Worm (Caenorhabditis elegans): ENCODE data around the gene cyc-2.2.

cyc-2.2 gene

ce11 chrV:12612118-12612517 lies at the start of gene cyc-2.2:
Gene cyc-2.2 (minus strand): TSS chrV:12612218.
- TF ChIP-seq W03F9.2 (tag; optimal IDR thresholded peaks at IDR 0.05) = no peak

ce11 chrV:12661619-12662018 lies 49.6 kb upstream of the cyc-2.2 start, which contains the start of gene W05B10.3:
Gene W05B10.3 (minus strand): TSS chrV:12661719.
- TF ChIP-seq W03F9.2 (tag; optimal IDR thresholded peaks at IDR 0.05) (no peak), dao-5 (tag; optimal IDR thresholded peaks at IDR 0.05) (no peak), him-1 (tag; optimal IDR thresholded peaks at IDR 0.05) (no peak)

ce11 chrV:12660280-12660818 lies 48.3 kb upstream of the cyc-2.2 start, which contains the start of gene his-74:
Gene his-74 (minus strand): TSS chrV:12660330.
- TF ChIP-seq W03F9.2 (tag; optimal IDR thresholded peaks at IDR 0.05) (no peak), dao-5 (tag; optimal IDR thresholded peaks at IDR 0.05) (no peak), him-1 (tag; optimal IDR thresholded peaks at IDR 0.05) (no peak)

DNA sequence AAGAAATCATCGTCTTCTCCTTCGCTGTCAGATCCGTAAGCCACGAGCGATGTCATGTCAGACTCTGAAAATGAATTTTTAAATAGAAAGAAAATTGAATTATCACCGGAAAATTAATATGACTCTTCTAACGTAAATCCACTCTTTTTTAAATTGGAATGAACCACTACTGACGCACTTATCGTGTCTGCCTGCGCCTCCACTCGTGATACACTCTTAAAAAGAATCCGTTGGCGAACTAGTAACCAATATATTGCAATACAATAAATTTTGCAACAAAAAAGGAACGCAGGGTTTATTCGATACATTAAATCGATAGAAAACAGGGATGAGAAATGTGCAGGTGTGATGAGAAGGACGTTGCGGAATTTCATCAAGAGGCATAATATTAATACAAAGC lies 47.4 kb upstream of the cyc-2.2 start, which contains the start of gene ccch-3:
ccch-3 (minus strand) TSS at position 262 of the 400 bp plus-strand sequence.
- TF ChIP-seq W03F9.2 (tag; optimal IDR thresholded peaks at IDR 0.05) (peak; percentile 54), him-1 (tag; optimal IDR thresholded peaks at IDR 0.05) (no peak), dao-5 (tag; optimal IDR thresholded peaks at IDR 0.05) (no peak)

- no peak for TF ChIP-seq dao-5 (tag; optimal IDR thresholded peaks at IDR 0.05)
- TF ChIP-seq him-1 (tag; optimal IDR thresholded peaks at IDR 0.05) = no peak
- TF ChIP-seq W03F9.2 (tag; optimal IDR thresholded peaks at IDR 0.05) = no peak
Measured at ce11 chrV:12658142-12658541, 46.1 kb upstream of the cyc-2.2 start, which contains the start of gene W05B10.6. Gene W05B10.6 (minus strand): TSS chrV:12658242.

ce11 chrV:12649636-12650035 lies 37.6 kb upstream of the cyc-2.2 start, which contains the start of gene lin-25:
Gene lin-25 (plus strand): TSS chrV:12649925.
- TF ChIP-seq him-1 (tag; optimal IDR thresholded peaks at IDR 0.05) (no peak), dao-5 (tag; optimal IDR thresholded peaks at IDR 0.05) (no peak), W03F9.2 (tag; optimal IDR thresholded peaks at IDR 0.05) (peak; percentile 50)

- no peak for TF ChIP-seq dao-5 (tag; optimal IDR thresholded peaks at IDR 0.05)
- TF ChIP-seq W03F9.2 (tag; optimal IDR thresholded peaks at IDR 0.05) = no peak
- TF ChIP-seq him-1 (tag; optimal IDR thresholded peaks at IDR 0.05) = no peak
Measured at ce11 chrV:12649213-12649612, 37.2 kb upstream of the cyc-2.2 start, which contains the start of gene gpa-9. Gene gpa-9 (minus strand): TSS chrV:12649313.

ce11 chrV:12644500-12644899 lies 32.5 kb upstream of the cyc-2.2 start, which contains the start of gene F56H9.8:
Gene F56H9.8 (plus strand): TSS chrV:12644800.
- no peak for TF ChIP-seq dao-5 (tag; optimal IDR thresholded peaks at IDR 0.05)
- TF ChIP-seq him-1 (tag; optimal IDR thresholded peaks at IDR 0.05) = no peak
- no peak for TF ChIP-seq W03F9.2 (tag; optimal IDR thresholded peaks at IDR 0.05)

DNA sequence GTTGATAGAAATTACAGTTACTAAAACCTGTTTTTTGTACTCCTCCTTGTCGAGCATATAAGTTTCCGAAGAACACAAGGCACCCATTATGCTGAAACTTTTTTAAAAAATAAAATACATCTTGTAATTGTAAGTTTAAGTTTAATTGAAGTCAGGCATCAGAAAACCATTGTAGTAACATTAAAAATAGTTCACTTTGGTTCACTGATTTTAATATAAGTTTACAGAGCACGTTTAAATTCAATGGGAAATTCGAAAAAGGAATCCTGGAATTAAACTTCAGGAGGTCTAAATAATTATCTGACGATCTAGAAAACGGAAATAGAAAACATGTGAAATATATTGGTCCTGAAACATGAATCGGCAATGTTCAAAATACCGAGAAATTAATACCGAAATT lies 28.4 kb upstream of the cyc-2.2 start, which contains the start of gene gpa-8:
gpa-8 (minus strand) TSS at position 101 of the 400 bp plus-strand sequence.
- TF ChIP-seq W03F9.2 (tag; optimal IDR thresholded peaks at IDR 0.05) = no peak
- TF ChIP-seq him-1 (tag; optimal IDR thresholded peaks at IDR 0.05) = no peak
- no peak for TF ChIP-seq dao-5 (tag; optimal IDR thresholded peaks at IDR 0.05)

DNA sequence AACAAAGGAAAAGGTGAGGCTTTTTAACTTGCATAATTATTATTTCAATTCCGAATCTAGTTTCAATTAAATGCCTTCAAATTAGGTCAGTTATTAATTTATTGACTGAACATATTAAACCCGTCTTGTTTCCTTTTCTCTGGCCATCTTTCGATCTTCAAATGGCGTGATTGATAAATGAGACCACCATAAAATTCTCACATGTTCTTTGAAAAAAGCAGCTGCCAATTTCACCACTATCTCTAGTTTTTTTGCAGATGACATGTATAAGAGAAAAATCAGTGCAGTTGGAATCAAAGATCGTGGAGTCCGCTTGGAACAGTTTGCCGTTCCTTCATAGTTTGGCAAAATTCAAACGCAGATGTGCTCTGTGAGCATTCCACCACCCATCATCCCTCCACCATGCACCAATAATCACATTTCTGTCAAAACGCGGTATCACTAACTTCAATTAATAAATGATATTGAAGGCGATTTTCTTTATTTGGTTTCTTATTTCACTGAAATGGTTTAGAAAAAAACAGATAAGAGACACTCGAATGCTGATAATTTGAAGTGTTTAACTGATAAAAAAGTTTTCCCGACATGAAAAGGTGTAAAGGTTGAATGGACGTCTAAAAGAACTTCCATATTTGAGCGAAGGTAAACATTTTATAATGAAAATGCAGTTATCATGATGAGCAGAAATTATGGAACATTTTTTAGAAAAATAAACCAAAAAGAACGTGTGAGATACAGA lies 25.9 kb upstream of the cyc-2.2 start:
- TF ChIP-seq W03F9.2 (tag; optimal IDR thresholded peaks at IDR 0.05) = no peak
- no peak for TF ChIP-seq dao-5 (tag; optimal IDR thresholded peaks at IDR 0.05)
- no peak for TF ChIP-seq him-1 (tag; optimal IDR thresholded peaks at IDR 0.05)

DNA sequence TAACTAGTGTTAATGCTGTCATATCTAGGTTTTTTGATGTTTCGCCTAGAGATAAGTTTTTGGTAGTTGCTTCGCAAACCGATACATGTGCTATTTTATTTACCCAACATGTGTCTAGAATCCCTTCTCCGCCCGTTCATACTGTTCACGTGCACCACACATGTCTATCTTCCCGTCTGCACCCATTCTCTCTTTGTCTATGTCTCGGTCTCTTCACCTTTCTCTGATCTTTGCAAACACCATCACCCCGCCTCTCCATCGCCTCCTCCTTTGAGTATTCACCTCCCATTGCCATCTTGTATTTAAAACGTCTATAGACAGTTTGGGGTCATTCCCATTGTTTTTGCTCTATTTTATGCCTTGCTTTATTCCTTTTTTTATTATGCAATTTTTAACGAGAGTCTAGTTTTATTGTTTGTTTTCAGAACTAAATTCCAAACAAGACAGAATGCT lies 25.2 kb upstream of the cyc-2.2 start, which contains the start of gene F56H9.2:
F56H9.2 (plus strand) TSS at position 426 of the 453 bp plus-strand sequence.
- TF ChIP-seq him-1 (tag; optimal IDR thresholded peaks at IDR 0.05) = no peak
- TF ChIP-seq W03F9.2 (tag; optimal IDR thresholded peaks at IDR 0.05) = no peak
- no peak for TF ChIP-seq dao-5 (tag; optimal IDR thresholded peaks at IDR 0.05)

ce11 chrV:12636248-12636647 lies 24.2 kb upstream of the cyc-2.2 start:
- no peak for TF ChIP-seq W03F9.2 (tag; optimal IDR thresholded peaks at IDR 0.05)
- no peak for TF ChIP-seq dao-5 (tag; optimal IDR thresholded peaks at IDR 0.05)
- TF ChIP-seq him-1 (tag; optimal IDR thresholded peaks at IDR 0.05) = no peak

DNA sequence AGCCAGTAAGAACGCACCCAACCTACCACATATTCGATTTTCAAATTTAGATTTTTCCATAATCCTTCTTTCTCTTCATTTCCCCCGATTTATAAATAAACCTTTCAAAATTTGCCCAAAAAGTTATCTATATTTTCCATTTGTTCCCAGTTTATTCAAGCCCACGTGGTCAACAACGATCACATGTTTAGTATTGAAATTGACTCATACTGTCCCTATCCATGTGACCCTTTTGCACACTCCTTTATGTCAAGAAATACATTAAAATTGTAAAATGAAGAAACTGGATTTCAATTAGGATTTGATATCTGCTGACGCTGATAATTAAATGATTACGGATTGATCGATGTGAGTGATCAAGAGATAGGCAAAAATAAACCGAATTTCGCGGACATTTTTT lies 23.2 kb upstream of the cyc-2.2 start:
- no peak for TF ChIP-seq dao-5 (tag; optimal IDR thresholded peaks at IDR 0.05)
- TF ChIP-seq W03F9.2 (tag; optimal IDR thresholded peaks at IDR 0.05) = no peak
- TF ChIP-seq him-1 (tag; optimal IDR thresholded peaks at IDR 0.05) = no peak

- TF ChIP-seq dao-5 (tag; optimal IDR thresholded peaks at IDR 0.05) (no peak), him-1 (tag; optimal IDR thresholded peaks at IDR 0.05) (no peak), W03F9.2 (tag; optimal IDR thresholded peaks at IDR 0.05) (no peak)
Measured at ce11 chrV:12634746-12635145, 22.7 kb upstream of the cyc-2.2 start.
